Worm (Caenorhabditis elegans): ENCODE data around the gene Y4C6B.2.
"Not testable (repeated sequence)": the region's sequence is repeated elsewhere in the genome, so short reads cannot be mapped to it uniquely, and the experiment has no call there.

DNA sequence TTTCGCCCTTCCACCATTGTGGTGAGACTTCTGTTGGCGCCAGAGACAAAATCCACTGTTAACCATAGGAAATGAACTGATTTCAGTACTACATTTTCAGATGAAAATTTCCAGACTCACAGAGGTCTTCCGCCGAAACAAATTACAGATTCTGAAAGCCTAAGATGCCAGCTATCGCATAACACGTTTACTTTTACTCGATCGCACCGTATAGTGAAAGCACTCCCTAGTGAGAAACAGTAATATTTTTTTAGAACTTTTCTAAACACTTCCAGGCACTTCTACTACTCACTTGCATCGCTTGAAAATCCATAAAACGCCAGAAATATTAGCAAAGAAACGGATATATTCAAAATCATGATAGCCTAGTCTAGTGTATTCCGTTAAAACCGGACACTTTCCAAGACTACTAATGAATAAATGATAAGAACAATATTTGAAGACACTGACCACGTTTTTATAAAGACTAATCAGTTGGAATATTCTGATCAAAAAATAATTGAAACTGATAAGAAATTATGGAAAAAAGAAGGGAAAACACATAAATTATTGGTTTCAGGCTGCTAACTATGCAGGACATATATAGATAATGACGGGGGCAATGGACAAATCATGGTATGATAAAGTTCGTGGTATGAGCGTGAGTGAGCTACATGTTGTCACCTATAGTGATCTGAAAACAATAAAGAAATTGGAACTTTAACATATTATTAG, 11.3 kb downstream of the Y4C6B.2 start, which contains the start of gene gba-4:
- TF ChIP-seq ama-1 (optimal IDR thresholded peaks at IDR 0.05); aly-2 (tag; optimal IDR thresholded peaks at IDR 0.05); nhr-6 (tag; optimal IDR thresholded peaks at IDR 0.05); gmeb-1 (tag; optimal IDR thresholded peaks at IDR 0.05); elt-3 (tag; optimal IDR thresholded peaks at IDR 0.05); egl-27 (tag; optimal IDR thresholded peaks at IDR 0.05); C34F6.9 (tag; optimal IDR thresholded peaks at IDR 0.05): not testable (repeated sequence)
- TF ChIP-seq fos-1 (tag; optimal IDR thresholded peaks at IDR 0.05), result peak; percentile 68
